Worm (Caenorhabditis elegans) whole organism, L1 larva: ENCODE results near the gene F35H10.10.

Experiments used
- C16A3.4 ChIP-seq: fragments of 150-350 bp; optimal IDR thresholded peaks from 2 replicates; lab custom pipeline; 2014; ENCODE audit warnings: missing biosample characterization, missing genetic modification characterization
- ceh-82 ChIP-seq, 3 experiments: fragments of 150-350 bp in 1 of 3; sonication (generic microtip) in 2 of 3; optimal IDR thresholded peaks; 2 replicates each; lab custom pipeline; 2014 to 2017; ENCODE audit warnings: missing biosample characterization in 3 of 3, missing genetic modification characterization in 3 of 3
- unc-130 ChIP-seq: fragments of 150-350 bp; optimal IDR thresholded peaks from 2 replicates; lab custom pipeline; 2017; ENCODE audit warnings: missing biosample characterization, missing genetic modification characterization, inconsistent platforms

DNA sequence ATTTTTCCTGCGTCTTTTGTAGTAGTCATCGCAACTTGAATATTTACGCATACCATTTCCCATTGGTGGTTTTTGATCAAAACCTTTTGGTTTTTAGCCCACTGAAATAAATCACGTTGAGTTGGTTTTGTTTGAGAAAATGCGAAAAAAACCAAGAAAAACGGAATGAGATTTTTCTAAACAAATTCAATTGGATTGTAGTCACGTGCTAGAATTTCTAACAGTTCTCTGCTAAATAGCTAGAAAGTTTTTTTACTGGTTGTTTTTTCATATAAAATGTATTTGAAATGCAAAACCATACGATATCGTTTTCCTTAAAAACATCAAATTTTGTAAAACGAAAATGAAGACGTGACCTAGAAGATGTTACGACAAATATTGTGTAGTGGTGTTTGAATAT is 36.1 kb downstream of the F35H10.10 start, which contains the start of gene K07H8.12:
- TF ChIP-seq unc-130 (tag; lab: Kevin White, UChicago) (no peak), ceh-82 (tag; optimal IDR thresholded peaks at IDR 0.05; lab: Kevin White, UChicago) (no peak), C16A3.4 (tag; lab: Kevin White, UChicago) (no peak)
